Worm (Caenorhabditis elegans): Measurements from ENCODE around the gene M02D8.5.

DNA sequence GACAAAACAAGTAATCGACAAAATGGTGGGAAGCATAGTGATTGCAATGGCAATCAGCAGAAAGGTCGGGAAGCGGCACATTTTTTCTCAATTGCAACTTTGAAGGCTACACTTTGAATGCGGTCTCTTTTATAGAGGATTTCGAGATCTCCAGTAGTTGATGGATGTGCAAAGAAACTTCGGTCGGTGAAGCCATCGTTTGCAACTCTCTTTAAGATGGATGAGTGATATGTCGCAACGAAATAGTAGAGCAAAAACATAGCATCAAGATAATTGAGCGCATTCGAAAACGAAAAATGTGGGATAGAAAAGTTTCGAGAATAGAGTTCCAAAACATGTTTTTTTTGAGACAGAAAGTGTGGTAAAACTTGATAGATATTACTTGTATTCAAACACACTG lies 34.1 kb downstream of the M02D8.5 start, which contains the start of gene EGAP4.1:
- TF ChIP-seq Y53F4B.3 (GFP tag; IDR thresholded peaks at IDR 0.05) = no peak
- no peak for TF ChIP-seq sptf-2 (GFP tag; optimal IDR thresholded peaks at IDR 0.05)
- TF ChIP-seq snpc-4 (GFP tag; optimal IDR thresholded peaks at IDR 0.05) = no peak
- TF ChIP-seq snpc-4 (tag; optimal IDR thresholded peaks at IDR 0.05) = no peak
- no peak for TF ChIP-seq K12H6.12 (tag; optimal IDR thresholded peaks at IDR 0.05)
- no peak for TF ChIP-seq unc-62 (GFP tag; optimal IDR thresholded peaks at IDR 0.05)
- no peak for TF ChIP-seq snpc-1.1 (tag; optimal IDR thresholded peaks at IDR 0.05; ENCODE audit: insufficient read depth)
